Worm (Caenorhabditis elegans): ENCODE measurements around the gene F17C11.22.

The F17C11.22 gene

ce11 chrV:11000650-11001049, 30.7 kb upstream of the F17C11.22 start, which contains the start of gene isy-1 (continued):
- TF ChIP-seq vab-15 (tag; optimal IDR thresholded peaks at IDR 0.05) (no peak), nhr-77 (tag; optimal IDR thresholded peaks at IDR 0.05) (peak; percentile 33), ama-1 (optimal IDR thresholded peaks at IDR 0.05) (no peak), blmp-1 (tag; optimal IDR thresholded peaks at IDR 0.05) (peak; percentile 93), nhr-84 (tag; optimal IDR thresholded peaks at IDR 0.05) (no peak), lir-3 (tag; optimal IDR thresholded peaks at IDR 0.05; ENCODE audit: poor library complexity) (peak; percentile 29), zag-1 (tag; optimal IDR thresholded peaks at IDR 0.05) (no peak), tbx-2 (tag; optimal IDR thresholded peaks at IDR 0.05) (no peak), C04F5.9 (tag; optimal IDR thresholded peaks at IDR 0.05) (no peak), skn-1 (tag; optimal IDR thresholded peaks at IDR 0.05) (peak; percentile 88), fkh-4 (tag; optimal IDR thresholded peaks at IDR 0.05; ENCODE audit: borderline replicate concordance) (no peak), ztf-11 (tag; optimal IDR thresholded peaks at IDR 0.05) (no peak), snu-23 (GFP tag; optimal IDR thresholded peaks at IDR 0.05) (peak; percentile 80), sup-37 (GFP tag; optimal IDR thresholded peaks at IDR 0.05) (no peak), nhr-237 (tag; optimal IDR thresholded peaks at IDR 0.05) (no peak), egl-27 (tag; optimal IDR thresholded peaks at IDR 0.05) (no peak), snpc-4 (tag; optimal IDR thresholded peaks at IDR 0.05) (peak; percentile 70), egl-13 (tag; optimal IDR thresholded peaks at IDR 0.05) (peak; percentile 25), grh-1 (GFP tag; IDR thresholded peaks at IDR 0.05) (no peak; the same call in 1 of the 2 replicates), elt-3 (tag; optimal IDR thresholded peaks at IDR 0.05) (peak in 2 of 6 experiments; percentile 31 to 59), aly-2 (tag; optimal IDR thresholded peaks at IDR 0.05) (no peak), nhr-47 (tag; optimal IDR thresholded peaks at IDR 0.05) (peak; percentile 75), lin-15B (tag; optimal IDR thresholded peaks at IDR 0.05) (peak; percentile 91), nhr-20 (tag; optimal IDR thresholded peaks at IDR 0.05) (peak; percentile 74), ets-5 (GFP tag; IDR thresholded peaks at IDR 0.05) (no peak), hlh-4 (tag; optimal IDR thresholded peaks at IDR 0.05) (no peak), nhr-19 (GFP tag; conservative IDR thresholded peaks at IDR 0.05) (peak; percentile 73), zip-4 (GFP tag; optimal IDR thresholded peaks at IDR 0.05) (no peak), rnt-1 (tag; optimal IDR thresholded peaks at IDR 0.05) (peak; percentile 69), pag-3 (tag; optimal IDR thresholded peaks at IDR 0.05; ENCODE audit: borderline replicate concordance, insufficient read depth) (no peak), jun-1 (tag; optimal IDR thresholded peaks at IDR 0.05) (peak; percentile 23)

- TF ChIP-seq sox-4 (tag; optimal IDR thresholded peaks at IDR 0.05) (no peak), sptf-1 (tag; optimal IDR thresholded peaks at IDR 0.05) (no peak), nhr-85 (tag) (peak; percentile 53)
Measured at ce11 chrV:10998797-10999196, 28.8 kb upstream of the F17C11.22 start, which contains the start of gene F53B7.7. Gene F53B7.7 (plus strand): TSS chrV:10999097.

- TF ChIP-seq nhr-71 (tag; optimal IDR thresholded peaks at IDR 0.05) (no peak), alr-1 (tag; optimal IDR thresholded peaks at IDR 0.05; ENCODE audit: borderline replicate concordance) (no peak), nhr-19 (GFP tag; conservative IDR thresholded peaks at IDR 0.05) (no peak), fkh-10 (GFP tag; optimal IDR thresholded peaks at IDR 0.05) (no peak), tbx-2 (tag; optimal IDR thresholded peaks at IDR 0.05) (no peak), ztf-11 (tag; optimal IDR thresholded peaks at IDR 0.05) (no peak), snu-23 (GFP tag; optimal IDR thresholded peaks at IDR 0.05) (no peak), C34B4.2 (tag; optimal IDR thresholded peaks at IDR 0.05) (no peak), unc-86 (tag; optimal IDR thresholded peaks at IDR 0.05) (no peak), pag-3 (tag; optimal IDR thresholded peaks at IDR 0.05; ENCODE audit: borderline replicate concordance, insufficient read depth) (no peak), irx-1 (tag; optimal IDR thresholded peaks at IDR 0.05) (no peak), zag-1 (tag; optimal IDR thresholded peaks at IDR 0.05) (no peak), nhr-12 (tag; optimal IDR thresholded peaks at IDR 0.05) (no peak), tlp-1 (tag; optimal IDR thresholded peaks at IDR 0.05) (no peak), sup-37 (GFP tag; optimal IDR thresholded peaks at IDR 0.05) (no peak), sox-4 (tag; optimal IDR thresholded peaks at IDR 0.05) (no peak)
Measured at ce11 chrV:10991789-10992188, 21.8 kb upstream of the F17C11.22 start, which contains the start of gene frpr-9. Gene frpr-9 (plus strand): TSS chrV:10992089.

Data from whole organism, L1 larva.